Fruit fly (Drosophila melanogaster) whole organism, embryonic: ENCODE results near the gene mus101.

Source experiments
- CG11398 ChIP-seq: fragments of 200-800 bp; sonication (Bioruptor generic); optimal IDR thresholded peaks from 2 replicates; lab custom pipeline; 2016; ENCODE audit warnings: missing biosample characterization, missing genetic modification characterization
- CG11723 ChIP-seq: fragments of 200-800 bp; sonication (Bioruptor generic); optimal IDR thresholded peaks from 2 replicates; lab custom pipeline; 2017; ENCODE audit warnings: missing biosample characterization, mild to moderate bottlenecking, missing genetic modification characterization
- CG12769 ChIP-seq: fragments of 200-800 bp; sonication (Bioruptor generic); optimal IDR thresholded peaks from 2 replicates; lab custom pipeline; 2019; ENCODE audit warnings: missing biosample characterization, mild to moderate bottlenecking, missing genetic modification characterization, moderate library complexity
- CG14441 ChIP-seq: fragments of 200-800 bp; sonication (Bioruptor generic); IDR thresholded peaks from 2 replicates; pipeline ENCODE4 v1.3.6; 2022; ENCODE audit warnings: missing biosample characterization, missing genetic modification characterization
- CG1603 ChIP-seq: fragments of 200-800 bp; sonication (Bioruptor generic); optimal IDR thresholded peaks from 2 replicates; lab custom pipeline; 2019; ENCODE audit warnings: missing biosample characterization, mild to moderate bottlenecking, missing genetic modification characterization, moderate library complexity
- CG16813 ChIP-seq: fragments of 200-800 bp; sonication (Bioruptor generic); IDR thresholded peaks from 3 replicates; pipeline ENCODE4 v1.3.6; 2022; ENCODE audit warnings: missing biosample characterization, missing genetic modification characterization; ENCODE audit not compliant: partially characterized antibody
- CG17186 ChIP-seq: fragments of 200-800 bp; sonication (Bioruptor generic); optimal IDR thresholded peaks from 3 replicates; lab custom pipeline; 2017; ENCODE audit warnings: missing biosample characterization, missing genetic modification reagents, missing genetic modification characterization
- CG17568 ChIP-seq: fragments of 200-800 bp; sonication (Bioruptor generic); optimal IDR thresholded peaks from 2 replicates; lab custom pipeline; 2018; ENCODE audit warnings: missing biosample characterization, mild to moderate bottlenecking, missing genetic modification characterization, moderate library complexity
- CG32772 ChIP-seq: fragments of 200-800 bp; sonication (Bioruptor generic); IDR thresholded peaks from 2 replicates; pipeline ENCODE4 v1.3.6; 2022; ENCODE audit warnings: missing biosample characterization, missing genetic modification characterization
- CG33213 ChIP-seq: fragments of 200-800 bp; sonication (Bioruptor generic); optimal IDR thresholded peaks from 3 replicates; lab custom pipeline; 2016; ENCODE audit warnings: missing biosample characterization, missing genetic modification characterization
- CG3995 ChIP-seq: fragments of 200-800 bp; sonication (Bioruptor generic); optimal IDR thresholded peaks from 3 replicates; lab custom pipeline; 2016; ENCODE audit warnings: missing biosample characterization, missing genetic modification characterization
- CG4328 ChIP-seq: fragments of 200-800 bp; sonication (Bioruptor generic); optimal IDR thresholded peaks from 3 replicates; lab custom pipeline; 2017; ENCODE audit warnings: missing biosample characterization, missing genetic modification reagents, missing genetic modification characterization
- CG7839 ChIP-seq: fragments of 200-800 bp; sonication (Bioruptor generic); optimal IDR thresholded peaks from 3 replicates; lab custom pipeline; 2018; ENCODE audit warnings: missing biosample characterization, mild to moderate bottlenecking, missing genetic modification characterization, moderate library complexity
- CG8089 ChIP-seq: fragments of 200-800 bp; sonication (Bioruptor generic); optimal IDR thresholded peaks from 3 replicates; lab custom pipeline; 2016; ENCODE audit warnings: missing biosample characterization, missing genetic modification characterization
- CG8281 ChIP-seq: fragments of 200-800 bp; sonication (Bioruptor generic); optimal IDR thresholded peaks from 2 replicates; lab custom pipeline; 2018; ENCODE audit warnings: missing biosample characterization, mild to moderate bottlenecking, missing genetic modification characterization, moderate library complexity
- CG9876 ChIP-seq: fragments of 200-800 bp; sonication (Bioruptor generic); optimal IDR thresholded peaks from 2 replicates; lab custom pipeline; 2016; ENCODE audit warnings: missing biosample characterization, missing genetic modification characterization
- D19B ChIP-seq: fragments of 200-800 bp; sonication (Bioruptor generic); optimal IDR thresholded peaks from 2 replicates; lab custom pipeline; 2017; ENCODE audit warnings: missing biosample characterization, mild to moderate bottlenecking, missing genetic modification characterization
- Drgx ChIP-seq: fragments of 200-800 bp; sonication (Bioruptor generic); IDR thresholded peaks from 2 replicates; pipeline ENCODE4 v1.3.6; 2022; ENCODE audit warnings: missing biosample characterization, missing genetic modification characterization
- Gsc ChIP-seq: fragments of 200-800 bp; sonication (Bioruptor generic); IDR thresholded peaks from 2 replicates; pipeline ENCODE4 v1.3.6; 2022; ENCODE audit warnings: missing biosample characterization, missing genetic modification characterization
- HLH3B ChIP-seq: fragments of 200-800 bp; sonication (Bioruptor generic); IDR thresholded peaks from 2 replicates; pipeline ENCODE4 v1.3.6; 2022; ENCODE audit warnings: missing biosample characterization, missing genetic modification characterization
- HLH4C ChIP-seq: fragments of 200-800 bp; sonication (Bioruptor generic); IDR thresholded peaks from 3 replicates; pipeline ENCODE4 v1.3.6; 2022; ENCODE audit warnings: missing biosample characterization, missing genetic modification characterization; ENCODE audit not compliant: partially characterized antibody
- HmgZ ChIP-seq: fragments of 200-800 bp; sonication (Bioruptor generic); optimal IDR thresholded peaks from 2 replicates; lab custom pipeline; 2018; ENCODE audit warnings: missing biosample characterization, mild to moderate bottlenecking, missing genetic modification characterization
- Nf-YC ChIP-seq: fragments of 200-800 bp; optimal IDR thresholded peaks from 3 replicates; lab custom pipeline; 2019; ENCODE audit warnings: missing biosample characterization, mild to moderate bottlenecking, missing genetic modification characterization, moderate library complexity
- Ravus ChIP-seq: fragments of 200-800 bp; sonication (Bioruptor generic); IDR thresholded peaks from 2 replicates; pipeline ENCODE4 v1.3.6; 2022; ENCODE audit warnings: missing biosample characterization, missing genetic modification characterization
- Sry-β ChIP-seq: fragments of 200-800 bp; sonication (Bioruptor generic); optimal IDR thresholded peaks from 2 replicates; lab custom pipeline; 2018; ENCODE audit warnings: missing biosample characterization, mild to moderate bottlenecking, missing genetic modification characterization, moderate library complexity
- Trl ChIP-seq, 3 experiments: fragments of >200 bp in 2 of 3; fragments of 200-800 bp in 1 of 3; sonication (Bioruptor generic) in 1 of 3; optimal IDR thresholded peaks; 2 replicates in 1 of 3; 3 replicates in 2 of 3; lab custom pipeline; 2016 to 2017; ENCODE audit warnings: missing biosample characterization in 1 of 3, missing genetic modification characterization in 1 of 3
- YL-1 ChIP-seq: fragments of 200-800 bp; sonication (Bioruptor generic); optimal IDR thresholded peaks from 3 replicates; lab custom pipeline; 2017; ENCODE audit warnings: missing biosample characterization, mild to moderate bottlenecking, missing genetic modification characterization
- al ChIP-seq: fragments of 200-800 bp; sonication (Bioruptor generic); IDR thresholded peaks from 2 replicates; pipeline ENCODE4 v1.3.6; 2022; ENCODE audit warnings: missing biosample characterization, missing genetic modification characterization
- aop ChIP-seq: fragments of 200-800 bp; sonication (Bioruptor generic); IDR thresholded peaks from 2 replicates; pipeline ENCODE4 v1.3.6; 2022; ENCODE audit warnings: missing biosample characterization, missing genetic modification characterization
- btn ChIP-seq: fragments of 200-800 bp; sonication (Bioruptor generic); optimal IDR thresholded peaks from 2 replicates; lab custom pipeline; 2016; ENCODE audit warnings: missing biosample characterization, missing genetic modification characterization
- da ChIP-seq: fragments of 200-800 bp; sonication (Bioruptor generic); optimal IDR thresholded peaks from 2 replicates; lab custom pipeline; 2016; ENCODE audit warnings: missing biosample characterization, missing genetic modification characterization
- dan ChIP-seq: fragments of 200-800 bp; sonication (Bioruptor generic); IDR thresholded peaks from 2 replicates; pipeline ENCODE4 v1.3.6; 2022; ENCODE audit warnings: missing biosample characterization, missing genetic modification characterization
- disco-r ChIP-seq: fragments of 200-800 bp; sonication (Bioruptor generic); optimal IDR thresholded peaks from 2 replicates; lab custom pipeline; 2016; ENCODE audit warnings: missing biosample characterization, missing genetic modification characterization
- dpn ChIP-seq, 2 experiments: fragments of 200-800 bp; sonication (Bioruptor generic); optimal IDR thresholded peaks; 3 replicates each; lab custom pipeline; 2016; ENCODE audit warnings: missing biosample characterization in 2 of 2, missing genetic modification characterization in 2 of 2
- ewg ChIP-seq: fragments of 200-800 bp; sonication (Bioruptor generic); optimal IDR thresholded peaks from 3 replicates; lab custom pipeline; 2017; ENCODE audit warnings: mild to moderate bottlenecking, missing biosample characterization, missing genetic modification reagents, missing genetic modification characterization
- ftz-f1 ChIP-seq: fragments of 200-800 bp; sonication (Bioruptor generic); optimal IDR thresholded peaks from 2 replicates; lab custom pipeline; 2016; ENCODE audit warnings: missing biosample characterization, missing genetic modification characterization
- gfzf ChIP-seq: fragments of 200-800 bp; sonication (Bioruptor generic); optimal IDR thresholded peaks from 2 replicates; lab custom pipeline; 2016; ENCODE audit warnings: missing biosample characterization, mild to moderate bottlenecking, missing genetic modification characterization, moderate library complexity
- gsb-n ChIP-seq: fragments of 200-800 bp; sonication (Bioruptor generic); optimal IDR thresholded peaks from 3 replicates; lab custom pipeline; 2018; ENCODE audit warnings: missing biosample characterization, mild to moderate bottlenecking, missing genetic modification characterization
- her ChIP-seq: fragments of 200-800 bp; sonication (Bioruptor generic); optimal IDR thresholded peaks from 2 replicates; lab custom pipeline; 2016; ENCODE audit warnings: missing biosample characterization, missing genetic modification characterization
- ken ChIP-seq: fragments of 200-800 bp; sonication (Bioruptor generic); IDR thresholded peaks from 3 replicates; pipeline ENCODE4 v1.3.6; 2022; ENCODE audit warnings: missing biosample characterization, missing genetic modification characterization
- lov ChIP-seq, 2 experiments: fragments of 200-800 bp in 1 of 2; fragments of >200 bp in 1 of 2; sonication (Bioruptor generic) in 1 of 2; IDR thresholded peaks in 1 of 2; optimal IDR thresholded peaks in 1 of 2; 2 replicates in 1 of 2; 3 replicates in 1 of 2; pipeline versions ENCODE4 v1.3.6 to Lab custom; 2017 to 2022; ENCODE audit warnings: missing biosample characterization in 1 of 2, missing genetic modification characterization in 1 of 2
- onecut ChIP-seq: fragments of 200-800 bp; sonication (Bioruptor generic); IDR thresholded peaks from 2 replicates; pipeline ENCODE4 v1.3.6; 2022; ENCODE audit warnings: missing biosample characterization, missing genetic modification characterization
- p53 ChIP-seq: fragments of 200-800 bp; sonication (Bioruptor generic); optimal IDR thresholded peaks from 2 replicates; lab custom pipeline; 2016; ENCODE audit warnings: missing biosample characterization, missing genetic modification characterization
- pum ChIP-seq: fragments of 200-800 bp; sonication (Bioruptor generic); optimal IDR thresholded peaks from 2 replicates; lab custom pipeline; 2016; ENCODE audit warnings: missing biosample characterization, missing genetic modification characterization
- schlank ChIP-seq: fragments of 200-800 bp; sonication (Bioruptor generic); optimal IDR thresholded peaks from 2 replicates; lab custom pipeline; 2018; ENCODE audit warnings: missing biosample characterization, mild to moderate bottlenecking, missing genetic modification characterization
- seq ChIP-seq: fragments of 200-800 bp; sonication (Bioruptor generic); IDR thresholded peaks from 2 replicates; pipeline ENCODE4 v1.3.6; 2022; ENCODE audit warnings: missing biosample characterization, missing genetic modification characterization
- slp2 ChIP-seq: fragments of 200-800 bp; sonication (Bioruptor generic); optimal IDR thresholded peaks from 2 replicates; lab custom pipeline; 2016; ENCODE audit warnings: missing biosample characterization, missing genetic modification characterization
- toy ChIP-seq: fragments of 200-800 bp; sonication (Bioruptor generic); IDR thresholded peaks from 2 replicates; pipeline ENCODE4 v1.3.6; 2022; ENCODE audit warnings: missing biosample characterization, missing genetic modification characterization
- wdn ChIP-seq: fragments of 200-800 bp; sonication (Bioruptor generic); IDR thresholded peaks from 2 replicates; pipeline ENCODE4 v1.3.6; 2022; ENCODE audit warnings: missing biosample characterization, missing genetic modification characterization
- wor ChIP-seq: fragments of 200-800 bp; sonication (Bioruptor generic); IDR thresholded peaks from 2 replicates; pipeline ENCODE4 v1.3.6; 2022; ENCODE audit warnings: missing biosample characterization, missing genetic modification characterization

mus101 gene

DNA sequence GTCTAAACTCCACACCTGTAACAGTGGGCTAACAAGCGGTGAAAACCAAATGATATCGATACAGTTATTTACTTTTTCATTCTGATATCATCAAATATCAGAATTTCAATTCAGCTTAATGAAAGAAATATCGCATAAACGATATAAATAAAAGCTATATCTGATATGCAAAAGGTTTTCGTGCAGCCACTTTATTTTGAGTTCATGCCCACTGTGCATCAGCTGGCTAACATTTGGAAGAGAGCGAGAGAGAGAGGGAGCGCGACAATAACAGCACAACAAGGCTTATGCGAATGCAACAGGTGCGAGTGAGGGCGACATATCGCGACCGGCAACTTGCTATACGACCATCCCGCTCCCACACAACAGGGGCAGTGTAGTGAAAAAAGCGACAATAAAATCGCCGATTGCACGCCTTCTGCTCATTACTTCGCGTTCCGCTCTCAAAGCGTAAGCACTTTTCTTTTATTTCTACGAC is 17.4 kb downstream of the mus101 start, which contains the start of gene CG11151 (continued):
- TF ChIP-seq YL-1 (peak; percentile 88), ken (GFP tag; lab: Robert Waterston, UW) (peak; percentile 94), pum (GFP tag; lab: Kevin White, UChicago) (peak; percentile 97), wor (GFP tag; lab: Robert Waterston, UW) (peak; percentile 95), CG16813 (GFP tag; lab: Robert Waterston, UW) (peak; percentile 61; the same call in 2 of the 3 replicates), Nf-YC (tag; lab: Kevin White, UChicago) (peak; percentile 88), Drgx (GFP tag; lab: Robert Waterston, UW) (peak; percentile 96), Gsc (no peak; the same call in 1 of the 2 replicates), wdn (peak; percentile 94), HLH3B (peak; percentile 95), gfzf (GFP tag; lab: Kevin White, UChicago) (peak; percentile 21), CG4328 (GFP tag; lab: Kevin White, UChicago) (peak; percentile 94), HmgZ (tag; lab: Kevin White, UChicago) (peak; percentile 97), dpn (GFP tag; optimal IDR thresholded peaks at IDR 0.05; lab: Kevin White, UChicago) (peak; percentile 97), Trl (optimal IDR thresholded peaks at IDR 0.05; lab: Kevin White, UChicago) (peak; percentile 44 to 71), Trl (GFP tag; optimal IDR thresholded peaks at IDR 0.05; lab: Kevin White, UChicago) (peak; percentile 98), btn (peak; percentile 95), CG11723 (GFP tag; lab: Kevin White, UChicago) (peak; percentile 96), dan (GFP tag; lab: Robert Waterston, UW) (peak; percentile 74; the same call in 1 of the 2 replicates), seq (GFP tag; lab: Robert Waterston, UW) (peak; percentile 96), CG17568 (GFP tag; lab: Kevin White, UChicago) (peak; percentile 95), schlank (tag; lab: Kevin White, UChicago) (peak; percentile 96), lov (optimal IDR thresholded peaks at IDR 0.05; lab: Kevin White, UChicago) (no peak), lov (GFP tag; IDR thresholded peaks at IDR 0.05; lab: Robert Waterston, UW) (peak; percentile 91), CG1603 (peak; percentile 98), gsb-n (peak; percentile 98), CG12769 (peak; percentile 98), CG14441 (GFP tag; lab: Robert Waterston, UW) (peak; percentile 96), al (GFP tag; lab: Robert Waterston, UW) (peak; percentile 91), da (GFP tag; lab: Kevin White, UChicago) (peak; percentile 93), D19B (GFP tag; lab: Kevin White, UChicago) (peak; percentile 90), p53 (GFP tag; lab: Kevin White, UChicago) (peak; percentile 93), Ravus (GFP tag; lab: Robert Waterston, UW) (peak; percentile 85), CG11398 (GFP tag; lab: Kevin White, UChicago) (peak; percentile 97), CG7839 (peak; percentile 98), CG8281 (peak; percentile 88), onecut (GFP tag; lab: Robert Waterston, UW) (peak; percentile 92), Sry-β (GFP tag; lab: Kevin White, UChicago) (peak; percentile 70), CG32772 (GFP tag; lab: Robert Waterston, UW) (peak; percentile 94), CG9876 (peak; percentile 93), ftz-f1 (GFP tag; lab: Kevin White, UChicago) (no peak), ewg (GFP tag; lab: Kevin White, UChicago) (peak; percentile 94), slp2 (GFP tag; lab: Kevin White, UChicago) (peak; percentile 94), CG8089 (GFP tag; lab: Kevin White, UChicago) (peak; percentile 96), CG17186 (peak; percentile 85), CG3995 (GFP tag; lab: Kevin White, UChicago) (peak; percentile 70), toy (GFP tag; lab: Robert Waterston, UW) (peak; percentile 87), aop (GFP tag; lab: Robert Waterston, UW) (peak; percentile 72), disco-r (peak; percentile 96), CG33213 (GFP tag; lab: Kevin White, UChicago) (peak; percentile 94), her (GFP tag; lab: Kevin White, UChicago) (peak; percentile 95), HLH4C (GFP tag; lab: Robert Waterston, UW) (peak; percentile 61; the same call in 2 of the 3 replicates)
